Worm (Caenorhabditis elegans) whole organism, L4 larva: ENCODE measurements around the gene C37H5.5.

Experiments used
- F44E2.7 ChIP-seq: fragments of 200-800 bp; sonication (Bioruptor generic); IDR thresholded peaks from 2 replicates; pipeline ENCODE4 v2.1.2; 2022; ENCODE audit warnings: missing genetic modification characterization, missing compliant biosample characterization
- ZK337.2 ChIP-seq: fragments of 200-800 bp; sonication (Bioruptor generic); IDR thresholded peaks from 2 replicates; pipeline ENCODE4 v1.3.6; 2022; ENCODE audit warnings: missing genetic modification reagents, missing genetic modification characterization, missing compliant biosample characterization
- aha-1 ChIP-seq: fragments of 150-350 bp; peaks from one replicate; lab custom pipeline; 2014; ENCODE audit warnings: missing biosample characterization, missing genetic modification characterization
- aly-2 ChIP-seq: sonication (generic microtip); optimal IDR thresholded peaks from 2 replicates; lab custom pipeline; 2018; ENCODE audit warnings: missing biosample characterization, missing genetic modification characterization
- ceh-20 ChIP-seq: fragments of 200-800 bp; sonication (Bioruptor generic); IDR thresholded peaks from 2 replicates; pipeline ENCODE4 v1.3.6; 2022; ENCODE audit warnings: missing genetic modification reagents, missing genetic modification characterization, missing compliant biosample characterization
- ceh-28 ChIP-seq: fragments of 150-350 bp; optimal IDR thresholded peaks from 2 replicates; lab custom pipeline; 2014; ENCODE audit warnings: missing biosample characterization, missing genetic modification reagents, missing genetic modification characterization
- ceh-32 ChIP-seq: sonication (generic microtip); optimal IDR thresholded peaks from 2 replicates; lab custom pipeline; 2016; ENCODE audit warnings: mild to moderate bottlenecking, missing genetic modification characterization, missing compliant biosample characterization; ENCODE audit not compliant: poor library complexity
- ceh-44 ChIP-seq: fragments of 200-800 bp; sonication (Bioruptor generic); IDR thresholded peaks from 2 replicates; pipeline ENCODE4 v1.3.6; 2022; ENCODE audit warnings: missing genetic modification reagents, missing genetic modification characterization, missing compliant biosample characterization
- ctbp-1 ChIP-seq: fragments of 200-800 bp; sonication (Bioruptor generic); IDR thresholded peaks from 2 replicates; pipeline ENCODE4 v1.3.6; 2022; ENCODE audit warnings: missing genetic modification reagents, missing genetic modification characterization, missing compliant biosample characterization
- daf-16 ChIP-seq, 3 experiments: sonication (generic microtip); optimal IDR thresholded peaks; 2 replicates each; lab custom pipeline; 2016 to 2017; ENCODE audit warnings: missing genetic modification characterization in 3 of 3, missing genetic modification reagents in 3 of 3, mild to moderate bottlenecking in 2 of 3, missing compliant biosample characterization in 2 of 3, missing biosample characterization in 1 of 3, moderate library complexity in 1 of 3
- dmd-6 ChIP-seq: fragments of 200-800 bp; sonication (Bioruptor generic); IDR thresholded peaks from 2 replicates; pipeline ENCODE4 v1.3.6; 2022; ENCODE audit warnings: missing genetic modification reagents, missing genetic modification characterization, missing compliant biosample characterization
- dmd-9 ChIP-seq: fragments of 200-800 bp; sonication (Bioruptor generic); IDR thresholded peaks from 2 replicates; pipeline ENCODE4 v1.3.6; 2022; ENCODE audit warnings: missing genetic modification reagents, missing genetic modification characterization, missing compliant biosample characterization
- dpl-1 ChIP-seq: fragments of 150-350 bp; optimal IDR thresholded peaks from 2 replicates; lab custom pipeline; 2014; ENCODE audit warnings: missing biosample characterization, missing genetic modification reagents, missing genetic modification characterization
- dve-1 ChIP-seq: sonication (generic microtip); optimal IDR thresholded peaks from 2 replicates; lab custom pipeline; 2017; ENCODE audit warnings: antibody characterized with exemption, mild to moderate bottlenecking, missing genetic modification characterization, missing compliant biosample characterization; ENCODE audit not compliant: insufficient read depth
- egl-27 ChIP-seq: sonication (generic microtip); optimal IDR thresholded peaks from 3 replicates; lab custom pipeline; 2017; ENCODE audit warnings: missing biosample characterization, missing genetic modification reagents, missing genetic modification characterization
- fkh-10 ChIP-seq: fragments of 150-350 bp; optimal IDR thresholded peaks from 2 replicates; lab custom pipeline; 2014; ENCODE audit warnings: missing biosample characterization, missing genetic modification reagents, missing genetic modification characterization
- gei-8 ChIP-seq: fragments of 200-800 bp; sonication (Bioruptor generic); optimal IDR thresholded peaks from 2 replicates; lab custom pipeline; 2018; ENCODE audit warnings: mild to moderate bottlenecking, missing genetic modification characterization, missing compliant biosample characterization
- hif-1 ChIP-seq, 2 experiments: sonication (generic microtip); optimal IDR thresholded peaks; 2 replicates each; lab custom pipeline; 2016 to 2017; ENCODE audit warnings: missing compliant biosample characterization in 2 of 2, missing genetic modification characterization in 2 of 2, missing genetic modification reagents in 2 of 2, missing genotype in 2 of 2, mild to moderate bottlenecking in 1 of 2
- hlh-30 ChIP-seq: sonication (generic microtip); optimal IDR thresholded peaks from 2 replicates; lab custom pipeline; 2017; ENCODE audit warnings: antibody characterized with exemption, mild to moderate bottlenecking, missing genetic modification characterization, missing compliant biosample characterization; ENCODE audit not compliant: insufficient read depth
- jun-1 ChIP-seq: fragments of 150-350 bp; optimal IDR thresholded peaks from 2 replicates; lab custom pipeline; 2014; ENCODE audit warnings: missing biosample characterization, missing genetic modification reagents, missing genetic modification characterization
- lin-1 ChIP-seq: fragments of 200-800 bp; sonication (Bioruptor generic); IDR thresholded peaks from 2 replicates; pipeline ENCODE4 v1.3.6; 2022; ENCODE audit warnings: missing genetic modification reagents, missing genetic modification characterization, missing compliant biosample characterization
- lin-13 ChIP-seq: fragments of 150-350 bp; optimal IDR thresholded peaks from 2 replicates; lab custom pipeline; 2014; ENCODE audit warnings: missing biosample characterization, missing genetic modification reagents, missing genetic modification characterization
- lin-29 ChIP-seq: fragments of 200-800 bp; sonication (Bioruptor generic); IDR thresholded peaks from 2 replicates; pipeline ENCODE4 v1.3.6; 2022; ENCODE audit warnings: missing genetic modification reagents, missing genetic modification characterization, missing compliant biosample characterization
- lin-38 ChIP-seq: fragments of 200-800 bp; sonication (Bioruptor generic); IDR thresholded peaks from 2 replicates; pipeline ENCODE4 v1.3.6; 2022; ENCODE audit warnings: missing genetic modification reagents, missing genetic modification characterization, missing compliant biosample characterization
- madf-5 ChIP-seq, 2 experiments: fragments of 200-800 bp; sonication (Bioruptor generic); IDR thresholded peaks; 2 replicates each; pipeline ENCODE4 v1.3.6; 2022; ENCODE audit warnings: missing compliant biosample characterization in 2 of 2, missing genetic modification characterization in 2 of 2
- mep-1 ChIP-seq: fragments of 150-350 bp; sonication (generic microtip); optimal IDR thresholded peaks from 3 replicates; lab custom pipeline; 2014; ENCODE audit warnings: missing biosample characterization, missing genetic modification characterization
- mxl-3 ChIP-seq: fragments of 200-800 bp; sonication (Bioruptor generic); optimal IDR thresholded peaks from 2 replicates; lab custom pipeline; 2018; ENCODE audit warnings: mild to moderate bottlenecking, missing genetic modification characterization, missing compliant biosample characterization
- nhr-111 ChIP-seq: fragments of 200-800 bp; sonication (Bioruptor generic); optimal IDR thresholded peaks from 2 replicates; lab custom pipeline; 2018; ENCODE audit warnings: mild to moderate bottlenecking, missing genetic modification characterization, missing compliant biosample characterization
- nhr-25 ChIP-seq: sonication (generic microtip); optimal IDR thresholded peaks from 2 replicates; lab custom pipeline; 2017; ENCODE audit warnings: missing genetic modification characterization, mild to moderate bottlenecking, missing compliant biosample characterization, antibody characterized with exemption, moderate library complexity, borderline replicate concordance; ENCODE audit not compliant: insufficient read depth
- nhr-28 ChIP-seq: fragments of 150-350 bp; optimal IDR thresholded peaks from 2 replicates; lab custom pipeline; 2014; ENCODE audit warnings: missing biosample characterization, missing genetic modification characterization
- nhr-41 ChIP-seq: fragments of 200-800 bp; sonication (Bioruptor generic); IDR thresholded peaks from 2 replicates; pipeline ENCODE4 v1.3.6; 2022; ENCODE audit warnings: missing genetic modification reagents, missing genetic modification characterization, missing compliant biosample characterization
- nhr-6 ChIP-seq: fragments of 150-350 bp; optimal IDR thresholded peaks from 2 replicates; lab custom pipeline; 2014; ENCODE audit warnings: missing biosample characterization, missing genetic modification characterization
- nhr-77 ChIP-seq: fragments of 150-350 bp; optimal IDR thresholded peaks from 2 replicates; lab custom pipeline; 2014; ENCODE audit warnings: missing biosample characterization, missing genetic modification characterization
- pha-4 ChIP-seq, 2 experiments: fragments of 150-350 bp in 1 of 2; fragments of 200-800 bp in 1 of 2; sonication (Bioruptor generic) in 1 of 2; IDR thresholded peaks in 1 of 2; optimal IDR thresholded peaks in 1 of 2; 2 replicates each; pipeline versions ENCODE4 v1.3.6 to Lab custom; 2014 to 2022; ENCODE audit warnings: missing genetic modification characterization in 2 of 2, missing genetic modification reagents in 2 of 2, missing biosample characterization in 1 of 2, missing compliant biosample characterization in 1 of 2
- php-3 ChIP-seq: fragments of 200-800 bp; sonication (Bioruptor generic); IDR thresholded peaks from 2 replicates; pipeline ENCODE4 v1.3.6; 2022; ENCODE audit warnings: missing genetic modification reagents, missing genetic modification characterization, missing compliant biosample characterization
- pqm-1 ChIP-seq: sonication (generic microtip); optimal IDR thresholded peaks from 2 replicates; lab custom pipeline; 2017; ENCODE audit warnings: missing biosample characterization, missing genetic modification characterization
- spr-1 ChIP-seq: sonication (generic microtip); optimal IDR thresholded peaks from 2 replicates; lab custom pipeline; 2016; ENCODE audit warnings: mild to moderate bottlenecking, missing genetic modification characterization, missing compliant biosample characterization
- spr-3 ChIP-seq: fragments of 200-800 bp; sonication (Bioruptor generic); optimal IDR thresholded peaks from 2 replicates; lab custom pipeline; 2018; ENCODE audit warnings: mild to moderate bottlenecking, missing genetic modification characterization, missing compliant biosample characterization
- tag-97 ChIP-seq: fragments of 200-800 bp; sonication (Bioruptor generic); IDR thresholded peaks from 2 replicates; pipeline ENCODE4 v1.3.6; 2022; ENCODE audit warnings: missing genetic modification characterization, missing compliant biosample characterization
- tra-1 ChIP-seq: fragments of 200-800 bp; sonication (Bioruptor generic); IDR thresholded peaks from 2 replicates; pipeline ENCODE4 v1.3.6; 2022; ENCODE audit warnings: missing genetic modification reagents, missing genetic modification characterization, missing compliant biosample characterization

C37H5.5 gene

DNA sequence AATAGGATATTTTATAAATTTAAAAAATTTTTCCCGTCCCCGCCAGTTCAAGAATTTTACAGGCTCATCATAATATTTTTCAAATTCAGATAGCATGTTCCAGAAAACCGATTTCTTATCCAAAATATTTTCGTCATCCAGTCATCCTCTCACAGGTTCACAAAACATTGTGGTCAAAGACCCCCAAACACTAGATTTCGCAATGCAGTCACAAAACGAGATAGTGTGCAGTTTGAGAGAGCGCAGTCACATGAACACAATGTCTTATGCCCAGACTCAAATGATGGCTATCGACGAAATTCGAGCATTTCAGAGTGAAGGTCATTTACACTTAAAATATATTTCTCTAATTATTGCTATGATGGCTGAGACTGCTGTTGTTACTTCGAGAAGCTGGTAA, 17.4 kb downstream of the C37H5.5 start, which contains the start of gene abhd-5.2 (continued):
- TF ChIP-seq mep-1 (tag; lab: Kevin White, UChicago): peak; percentile 53

DNA sequence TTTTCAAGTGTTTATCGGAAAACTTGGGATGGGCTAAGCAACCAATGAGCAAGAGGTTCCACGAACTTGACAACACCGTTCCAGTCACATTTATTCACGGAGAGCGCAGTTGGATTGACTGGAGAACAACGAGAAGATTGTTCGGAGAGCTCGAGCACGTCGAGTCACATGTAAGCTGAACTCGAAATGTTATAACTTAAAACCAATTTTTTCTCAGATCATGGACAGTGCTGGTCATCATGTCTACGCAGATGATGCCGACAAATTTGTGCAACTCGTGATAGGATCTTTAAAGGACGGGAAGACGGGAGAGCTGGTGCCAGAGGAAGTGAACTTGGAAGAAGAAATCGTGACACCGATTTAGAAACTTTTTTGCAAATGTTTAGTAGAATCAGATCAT, 19.3 kb downstream of the C37H5.5 start:
- no peak for TF ChIP-seq spr-1 (tag; lab: Kevin White, UChicago)
- peak; percentile 95 for TF ChIP-seq aha-1 (tag; lab: Kevin White, UChicago)

DNA sequence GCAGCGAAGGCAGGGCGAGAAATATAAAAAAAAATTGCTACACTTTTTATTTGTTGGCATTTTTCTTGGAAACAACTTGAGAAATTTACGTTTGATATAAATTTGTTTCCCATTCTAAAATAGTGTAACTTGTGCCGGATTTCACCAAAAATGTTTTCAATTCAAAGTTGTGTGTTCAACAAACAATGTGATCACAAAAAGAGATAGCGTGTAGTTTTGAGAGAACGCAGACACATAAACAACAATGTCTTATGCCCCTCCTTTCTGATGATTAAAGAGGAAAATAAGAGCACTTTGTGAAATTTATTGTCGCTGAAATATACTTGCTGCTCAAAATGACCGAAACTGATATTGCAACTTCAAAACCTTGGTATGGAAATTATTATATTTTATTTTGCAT, 20.3 kb downstream of the C37H5.5 start, which contains the start of gene abhd-5.1:
Gene abhd-5.1, plus strand, starts transcription at position 230 of the 400 bp plus-strand sequence.
- TF ChIP-seq daf-16 (GFP tag; optimal IDR thresholded peaks at IDR 0.05; lab: Kevin White, UChicago): peak in 1 of 2 experiments; percentile 85
- peak; percentile 88 for TF ChIP-seq daf-16 (tag; optimal IDR thresholded peaks at IDR 0.05; lab: Kevin White, UChicago)
- peak; percentile 46 for TF ChIP-seq nhr-28 (tag; lab: Kevin White, UChicago)
- peak; percentile 63 for TF ChIP-seq dve-1 (tag; lab: Kevin White, UChicago)
- TF ChIP-seq ceh-32 (tag; lab: Kevin White, UChicago): no peak
- peak; percentile 15 for TF ChIP-seq nhr-6
- TF ChIP-seq ceh-44 (GFP tag; lab: Robert Waterston, UW): no peak
- TF ChIP-seq hlh-30 (tag; lab: Kevin White, UChicago): peak; percentile 77
- peak; percentile 54; the same call in 1 of the 2 replicates for TF ChIP-seq php-3 (GFP tag; lab: Robert Waterston, UW)
- TF ChIP-seq aha-1 (tag; lab: Kevin White, UChicago): peak; percentile 67

DNA sequence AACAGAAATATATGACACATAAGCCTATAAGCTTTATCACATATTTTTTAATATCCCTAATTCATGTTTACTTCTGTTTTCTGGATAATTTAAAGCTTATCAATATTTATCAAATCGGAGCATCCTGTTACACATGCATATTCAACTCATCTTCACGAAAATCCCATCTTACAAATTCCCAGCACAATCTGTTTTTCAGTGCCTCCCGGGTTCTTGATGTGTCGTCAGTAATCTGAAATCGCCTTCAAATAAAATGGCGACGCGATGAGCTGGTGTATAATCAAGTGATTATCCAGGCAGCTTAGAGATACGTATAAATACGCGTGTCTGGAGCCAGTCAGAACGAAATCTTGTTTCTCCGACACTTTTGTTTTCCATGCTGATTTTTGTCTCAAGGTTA, 23.3 kb downstream of the C37H5.5 start:
- TF ChIP-seq aly-2 (no peak), lin-29 (GFP tag; lab: Robert Waterston, UW) (no peak), lin-1 (GFP tag; lab: Robert Waterston, UW) (no peak), tag-97 (GFP tag; lab: Robert Waterston, UW) (no peak), dmd-9 (no peak), nhr-111 (no peak), pqm-1 (tag; lab: Kevin White, UChicago) (no peak), ceh-28 (tag; lab: Kevin White, UChicago) (no peak), dmd-6 (GFP tag; lab: Robert Waterston, UW) (no peak), fkh-10 (GFP tag; lab: Kevin White, UChicago) (no peak), lin-13 (GFP tag; lab: Kevin White, UChicago) (no peak), gei-8 (GFP tag; lab: Kevin White, UChicago) (no peak), ctbp-1 (GFP tag; lab: Robert Waterston, UW) (no peak), jun-1 (tag; lab: Kevin White, UChicago) (no peak), aha-1 (tag; lab: Kevin White, UChicago) (no peak)
- TF ChIP-seq, all 104 proteins: peak for 0

DNA sequence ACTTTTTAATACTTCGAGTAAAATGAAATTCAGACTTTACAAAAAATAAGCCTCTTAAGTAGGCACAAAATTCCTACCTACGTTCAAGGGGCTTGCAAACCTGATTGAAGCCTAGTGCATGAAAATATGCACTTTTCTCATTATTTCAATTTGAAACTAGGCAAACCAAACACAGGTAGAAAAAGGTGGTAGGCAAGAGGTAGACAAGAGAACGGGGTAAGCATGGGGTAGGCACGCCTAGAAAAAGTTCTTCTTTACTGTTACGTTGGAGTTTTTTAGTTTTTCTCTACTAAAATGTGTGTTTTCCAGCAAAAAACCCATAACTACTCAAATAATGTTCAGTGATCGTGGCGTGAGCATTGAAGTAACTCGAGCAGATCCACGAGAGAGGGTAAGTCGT, 24.0 kb downstream of the C37H5.5 start, which contains the start of gene nex-4:
Gene nex-4, plus strand, starts transcription at position 301 of the 400 bp plus-strand sequence.
- no peak for TF ChIP-seq nhr-41 (GFP tag; lab: Robert Waterston, UW)
- no peak for TF ChIP-seq ceh-20 (GFP tag; lab: Robert Waterston, UW)
- TF ChIP-seq mxl-3 (GFP tag; lab: Kevin White, UChicago): no peak
- TF ChIP-seq tra-1 (GFP tag; lab: Robert Waterston, UW): no peak
- TF ChIP-seq pha-4 (GFP tag; IDR thresholded peaks at IDR 0.05; lab: Robert Waterston, UW): no peak
- TF ChIP-seq pha-4 (tag; optimal IDR thresholded peaks at IDR 0.05; lab: Kevin White, UChicago): no peak
- TF ChIP-seq, all 104 proteins: peak for 0

DNA sequence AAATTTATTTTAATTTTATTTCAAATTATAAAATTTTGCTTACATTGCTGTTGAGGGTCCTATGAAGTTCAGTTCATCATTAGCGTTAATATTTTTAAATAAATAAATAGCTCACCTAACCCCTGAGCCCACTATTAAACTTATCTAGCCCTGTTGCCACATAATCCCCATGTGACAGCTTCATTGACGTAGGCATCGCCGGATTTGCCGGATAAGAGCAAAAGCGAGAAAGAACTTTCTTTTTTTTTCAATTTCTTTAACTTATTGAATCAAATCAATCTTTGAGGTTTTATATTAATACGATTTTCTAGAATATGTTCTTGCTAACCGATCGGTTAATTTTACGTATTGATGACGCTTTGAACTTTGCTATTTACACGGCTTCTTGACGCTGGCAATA, 24.8 kb downstream of the C37H5.5 start:
- TF ChIP-seq hif-1 (tag; optimal IDR thresholded peaks at IDR 0.05; lab: Kevin White, UChicago) (no peak), egl-27 (tag; lab: Kevin White, UChicago) (no peak), nhr-77 (no peak), dpl-1 (GFP tag; lab: Kevin White, UChicago) (no peak), ZK337.2 (GFP tag; lab: Robert Waterston, UW) (no peak), lin-38 (GFP tag; lab: Robert Waterston, UW) (no peak), spr-3 (no peak), tra-1 (GFP tag; lab: Robert Waterston, UW) (no peak), nhr-111 (no peak), spr-1 (tag; lab: Kevin White, UChicago) (no peak), F44E2.7 (no peak), ceh-20 (GFP tag; lab: Robert Waterston, UW) (no peak), madf-5 (GFP tag; IDR thresholded peaks at IDR 0.05; lab: Robert Waterston, UW) (no peak), nhr-25 (tag; lab: Kevin White, UChicago) (no peak)
